Worm (Caenorhabditis elegans): Measurements from ENCODE around the gene cdkl-1.

cdkl-1 gene

ce11 chrV:11075209-11076027 is 23.3 kb upstream of the cdkl-1 start (continued):
- TF ChIP-seq F49E8.2 (tag; optimal IDR thresholded peaks at IDR 0.05; ENCODE audit: borderline replicate concordance) (no peak), nhr-28 (tag; optimal IDR thresholded peaks at IDR 0.05) (no peak), ceh-20 (GFP tag; IDR thresholded peaks at IDR 0.05) (no peak), F10B5.3 (tag; optimal IDR thresholded peaks at IDR 0.05) (peak; percentile 52), Y105C5A.15 (GFP tag; IDR thresholded peaks at IDR 0.05) (no peak), D1046.2 (GFP tag; IDR thresholded peaks at IDR 0.05) (no peak), hlh-30 (tag; optimal IDR thresholded peaks at IDR 0.05; ENCODE audit: insufficient read depth) (peak; percentile 65), mep-1 (tag; optimal IDR thresholded peaks at IDR 0.05) (peak; percentile 27), dpl-1 (GFP tag; optimal IDR thresholded peaks at IDR 0.05) (peak; percentile 7), lin-38 (GFP tag; IDR thresholded peaks at IDR 0.05) (peak; percentile 42), cey-2 (tag; optimal IDR thresholded peaks at IDR 0.05; ENCODE audit: borderline replicate concordance, insufficient read depth) (no peak), Y48G9A.11 (GFP tag; IDR thresholded peaks at IDR 0.05) (peak; percentile 54; the same call in 1 of the 2 replicates), hmg-1.1 (GFP tag; IDR thresholded peaks at IDR 0.05) (no peak; the same call in 1 of the 2 replicates), ztf-11 (tag; optimal IDR thresholded peaks at IDR 0.05) (no peak), dmd-9 (GFP tag; IDR thresholded peaks at IDR 0.05) (0 out of 2 replicates have a peak, but pooled peaks have one; percentile 9), snpc-4 (tag; optimal IDR thresholded peaks at IDR 0.05) (no peak), lir-3 (tag; optimal IDR thresholded peaks at IDR 0.05) (no peak), ceh-32 (tag; optimal IDR thresholded peaks at IDR 0.05; ENCODE audit: poor library complexity) (no peak), fos-1 (tag; optimal IDR thresholded peaks at IDR 0.05) (no peak), ceh-82 (tag; optimal IDR thresholded peaks at IDR 0.05) (no peak), zag-1 (tag; optimal IDR thresholded peaks at IDR 0.05) (no peak), lsy-2 (tag; optimal IDR thresholded peaks at IDR 0.05) (peak in 1 of 2 experiments; percentile 27), fkh-10 (GFP tag; optimal IDR thresholded peaks at IDR 0.05) (peak; percentile 34), mdt-29 (GFP tag; IDR thresholded peaks at IDR 0.05) (no peak), dmd-8 (GFP tag; IDR thresholded peaks at IDR 0.05) (0 out of 2 replicates have a peak, but pooled peaks have one; percentile 44), set-16 (GFP tag; IDR thresholded peaks at IDR 0.05) (peak; percentile 61), zip-2 (tag; optimal IDR thresholded peaks at IDR 0.05) (no peak), daf-12 (tag; optimal IDR thresholded peaks at IDR 0.05) (no peak), zfp-2 (tag; optimal IDR thresholded peaks at IDR 0.05) (no peak), pqm-1 (tag; optimal IDR thresholded peaks at IDR 0.05) (no peak), lim-7 (GFP tag; IDR thresholded peaks at IDR 0.05) (no peak), hif-1 (tag; optimal IDR thresholded peaks at IDR 0.05) (peak in 1 of 2 experiments; percentile 29), hlh-11 (tag; optimal IDR thresholded peaks at IDR 0.05) (peak; percentile 21), spr-3 (GFP tag; optimal IDR thresholded peaks at IDR 0.05) (no peak), nhr-102 (tag; optimal IDR thresholded peaks at IDR 0.05) (no peak), ZK337.2 (GFP tag; IDR thresholded peaks at IDR 0.05) (no peak), ZK546.5 (tag; optimal IDR thresholded peaks at IDR 0.05) (no peak), ctbp-1 (GFP tag; IDR thresholded peaks at IDR 0.05) (peak; percentile 74), daf-19 (GFP tag; conservative IDR thresholded peaks at IDR 0.05) (no peak)

- TF ChIP-seq ces-1 (GFP tag; optimal IDR thresholded peaks at IDR 0.05) (no peak), F10B5.3 (tag; optimal IDR thresholded peaks at IDR 0.05) (peak; percentile 16), T26A8.4 (GFP tag; IDR thresholded peaks at IDR 0.05) (0 out of 2 replicates have a peak, but pooled peaks have one; percentile 48), tag-97 (GFP tag; IDR thresholded peaks at IDR 0.05) (0 out of 2 replicates have a peak, but pooled peaks have one; percentile 39)
Measured at ce11 chrV:11076028-11076402, 22.7 kb upstream of the cdkl-1 start.
